Fruit fly (Drosophila melanogaster): ENCODE data around the gene aly.

The aly gene

DNA sequence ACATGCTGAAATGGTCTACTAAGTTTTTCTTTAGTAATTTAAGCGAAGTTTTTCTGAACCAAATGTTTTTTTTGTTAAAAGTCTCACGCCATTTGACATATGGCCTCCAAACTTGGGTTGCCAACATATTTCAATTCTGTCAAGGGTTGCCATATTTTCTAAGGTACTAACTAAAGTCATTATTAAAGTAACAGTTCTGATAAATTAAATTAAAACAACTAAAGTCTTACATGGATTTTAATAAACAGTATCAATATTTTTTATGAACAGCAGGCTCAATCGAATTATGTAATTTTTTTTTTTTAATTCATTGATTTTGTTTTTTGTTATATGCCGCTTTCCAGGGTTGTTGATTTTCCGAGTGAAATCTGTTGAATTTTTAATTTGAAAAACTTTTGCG, at the start of gene aly:
aly (minus strand) TSS at position 101 of the 400 bp plus-strand sequence.
- no peak for TF ChIP-seq noc (tag; optimal IDR thresholded peaks at IDR 0.05)

dm6 chr3L:3074805-3075204, 48.5 kb upstream of the aly start:
- no peak for TF ChIP-seq noc (tag; optimal IDR thresholded peaks at IDR 0.05)

DNA sequence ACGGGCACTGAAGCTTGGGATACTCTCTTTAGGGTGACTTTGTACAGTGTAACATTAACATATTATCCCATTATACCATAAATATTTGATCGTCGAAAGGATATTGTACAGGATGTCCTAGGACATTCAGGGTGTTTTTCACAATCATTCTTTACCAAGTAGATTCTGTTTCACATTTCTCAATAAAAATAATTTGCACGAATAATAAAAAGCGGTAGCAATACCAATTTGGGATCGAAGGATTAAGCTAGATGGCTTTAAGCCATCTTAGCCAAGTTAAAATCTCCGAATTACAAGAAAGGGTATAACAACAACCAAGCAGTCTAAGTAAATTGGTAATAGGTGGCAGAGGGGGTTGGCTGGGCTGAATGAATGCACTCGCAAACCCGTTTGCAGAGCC, 48.1 kb upstream of the aly start:
- TF ChIP-seq noc (tag; optimal IDR thresholded peaks at IDR 0.05) = no peak

- TF ChIP-seq noc (tag; optimal IDR thresholded peaks at IDR 0.05) = no peak
These were observed 47.1 kb upstream of the aly start for dm6 chr3L:3073460-3073859.

- no peak for TF ChIP-seq noc (tag; optimal IDR thresholded peaks at IDR 0.05)
These were observed 45.6 kb upstream of the aly start for dm6 chr3L:3071675-3072583.

DNA sequence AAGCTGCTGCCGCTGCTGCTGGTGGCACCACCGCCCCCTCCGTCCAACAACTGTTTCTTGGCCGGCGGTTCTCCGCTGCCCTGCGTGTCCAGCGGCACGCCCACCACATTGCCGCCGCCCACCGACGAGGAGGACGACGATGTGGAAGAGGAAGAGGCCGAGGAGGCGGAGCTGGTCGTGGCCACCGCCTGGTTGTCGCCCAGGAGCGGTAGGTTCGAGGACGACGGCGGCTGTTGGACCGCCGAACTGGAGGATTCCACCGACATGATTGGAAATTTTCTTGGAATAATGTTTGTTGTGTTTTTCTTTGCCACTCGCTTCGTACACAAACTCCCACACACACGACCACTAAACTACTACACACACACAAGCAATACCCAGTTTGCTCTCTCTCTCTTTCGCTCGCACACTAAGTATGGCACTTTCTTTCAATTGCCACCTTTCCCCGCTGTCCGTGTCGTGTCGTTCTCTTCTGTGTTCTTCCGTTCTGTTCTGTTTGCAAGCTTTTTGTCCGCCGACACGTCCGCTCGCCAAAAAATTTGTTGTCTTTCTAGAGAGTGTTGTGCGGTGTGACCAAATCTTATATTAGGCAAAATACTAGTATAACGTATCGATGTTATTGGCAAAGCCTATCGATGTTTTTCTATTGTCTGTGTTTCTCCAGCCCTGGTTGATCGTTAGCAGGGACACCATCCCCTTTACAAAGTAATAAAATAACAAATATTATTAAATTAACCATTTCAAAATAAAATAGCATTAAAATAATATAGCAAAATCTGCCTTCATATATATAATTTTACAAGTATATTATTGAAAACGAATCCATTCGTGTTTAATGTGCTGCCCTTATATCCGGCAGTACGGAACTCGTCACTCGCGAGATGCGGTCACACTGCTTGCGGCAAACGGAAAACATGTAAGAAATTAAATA, 44.2 kb upstream of the aly start, which contains the start of the genes CG32486 and PAN3:
CG32486 (minus strand) TSS at position 566 of the 931 bp plus-strand sequence.
PAN3 (plus strand) TSS at position 860 of the 931 bp plus-strand sequence.
- TF ChIP-seq noc (tag; optimal IDR thresholded peaks at IDR 0.05) = peak; percentile 35

- TF ChIP-seq noc (tag; optimal IDR thresholded peaks at IDR 0.05) = no peak
These were observed 43.5 kb upstream of the aly start for dm6 chr3L:3069774-3070173.

- TF ChIP-seq noc (tag; optimal IDR thresholded peaks at IDR 0.05) = peak; percentile 99
These were observed 34.0 kb upstream of the aly start for dm6 chr3L:3060054-3060979.

DNA sequence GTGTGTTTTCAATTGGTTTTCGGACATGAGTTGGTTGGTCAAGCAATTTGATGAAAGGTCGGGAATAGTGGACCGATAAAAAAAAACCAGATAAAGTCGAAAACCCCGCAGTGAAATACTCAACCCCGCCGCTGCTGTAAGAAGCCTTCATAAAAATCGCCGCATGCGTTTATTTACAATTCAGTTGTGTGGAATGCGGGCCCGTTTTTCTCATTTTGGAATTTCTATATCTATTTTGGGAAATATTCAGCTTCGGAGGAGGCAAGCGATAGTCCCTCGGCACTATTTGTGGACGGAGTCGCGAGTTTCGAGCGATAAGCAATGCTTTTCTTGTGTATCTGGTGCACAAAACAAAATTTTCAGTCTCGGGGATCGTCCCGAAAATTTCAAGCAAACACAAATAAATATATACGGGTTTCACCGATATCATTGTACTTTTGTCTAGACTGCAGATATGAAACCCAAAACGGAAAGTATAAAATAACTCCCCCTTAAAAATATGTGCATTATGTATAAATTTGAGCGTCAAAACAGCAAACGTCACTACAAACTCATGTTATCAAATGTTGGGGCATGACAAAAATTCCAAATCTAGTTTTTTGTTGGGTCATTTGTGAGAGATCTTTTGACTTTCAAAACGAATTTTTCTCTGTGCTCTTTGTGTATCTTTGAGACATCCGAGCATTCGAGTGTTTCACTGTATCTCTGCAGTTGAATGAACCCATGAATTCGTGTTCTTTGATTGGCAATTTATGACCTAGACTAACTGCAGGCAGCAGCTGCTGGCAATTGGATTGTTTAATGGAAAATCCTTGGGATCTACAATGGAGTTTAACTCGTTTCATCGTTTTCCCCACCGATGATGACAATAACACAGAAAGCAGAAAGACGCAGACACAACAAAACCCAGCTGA, 32.9 kb upstream of the aly start:
- TF ChIP-seq noc (tag; optimal IDR thresholded peaks at IDR 0.05) = no peak

DNA sequence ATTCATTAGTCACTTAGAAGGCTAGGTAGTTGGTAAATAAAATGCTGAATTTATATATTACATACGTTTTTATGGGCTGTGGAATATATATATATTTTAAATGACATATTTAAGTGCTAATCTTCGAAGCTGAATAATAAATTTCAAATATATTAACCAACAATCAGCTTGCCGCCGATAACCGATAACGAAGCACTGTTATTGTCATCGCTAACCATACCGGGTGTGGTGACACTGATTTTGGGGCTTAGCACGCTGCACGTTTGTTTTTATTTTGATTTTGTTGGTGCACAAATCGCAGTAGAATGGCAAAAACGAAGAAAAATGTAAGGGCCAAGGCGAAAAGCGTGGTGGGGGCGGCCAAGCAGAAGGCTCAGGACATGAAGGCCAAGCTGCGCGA, 28.5 kb upstream of the aly start, which contains the start of gene CG16753:
CG16753 (plus strand) TSS at position 229 of the 400 bp plus-strand sequence.
- no peak for TF ChIP-seq noc (tag; optimal IDR thresholded peaks at IDR 0.05)

dm6 chr3L:3054099-3054498, 27.8 kb upstream of the aly start:
- no peak for TF ChIP-seq noc (tag; optimal IDR thresholded peaks at IDR 0.05)

dm6 chr3L:3052110-3052871, 26.0 kb upstream of the aly start, which contains the start of gene CG1271:
Gene CG1271, plus strand, starts transcription at chr3L:3052514.
- TF ChIP-seq noc (tag; optimal IDR thresholded peaks at IDR 0.05) = peak; percentile 94

dm6 chr3L:3050185-3050584, 23.9 kb upstream of the aly start, which contains the start of gene CG32485:
Gene CG32485, plus strand, starts transcription at chr3L:3050323.
- no peak for TF ChIP-seq noc (tag; optimal IDR thresholded peaks at IDR 0.05)

Measured in whole organism, larva.